Worm (Caenorhabditis elegans) whole organism, late embryonic: ENCODE measurements around the gene ZK742.7.

Experiments
- K02D7.2 ChIP-seq: sonication (generic microtip); optimal IDR thresholded peaks from 2 replicates; lab custom pipeline; 2017; ENCODE audit warnings: mild to moderate bottlenecking, missing genetic modification characterization, missing compliant biosample characterization
- K09A11.1 ChIP-seq: sonication (generic microtip); optimal IDR thresholded peaks from 2 replicates; lab custom pipeline; 2017; ENCODE audit warnings: antibody characterized with exemption, mild to moderate bottlenecking, missing genetic modification characterization, missing compliant biosample characterization; ENCODE audit not compliant: insufficient read depth
- T23F11.4 ChIP-seq: fragments of 200-800 bp; sonication (Bioruptor generic); optimal IDR thresholded peaks from 2 replicates; lab custom pipeline; 2018; ENCODE audit warnings: mild to moderate bottlenecking, missing genetic modification characterization, missing compliant biosample characterization
- ahr-1 ChIP-seq: sonication (generic microtip); optimal IDR thresholded peaks from 2 replicates; lab custom pipeline; 2016; ENCODE audit warnings: missing genetic modification characterization, missing compliant biosample characterization
- ceh-14 ChIP-seq: sonication (generic microtip); optimal IDR thresholded peaks from 2 replicates; lab custom pipeline; 2016; ENCODE audit warnings: missing genotype, missing genetic modification characterization, missing compliant biosample characterization
- ceh-19 ChIP-seq: fragments of 200-800 bp; sonication (Bioruptor generic); optimal IDR thresholded peaks from 2 replicates; lab custom pipeline; 2018; ENCODE audit warnings: mild to moderate bottlenecking, missing genetic modification characterization, missing compliant biosample characterization
- ceh-24 ChIP-seq: sonication (generic microtip); optimal IDR thresholded peaks from 2 replicates; lab custom pipeline; 2016; ENCODE audit warnings: mild to moderate bottlenecking, missing genetic modification characterization, missing compliant biosample characterization
- ceh-30 ChIP-seq: fragments of 150-350 bp; optimal IDR thresholded peaks from 2 replicates; lab custom pipeline; 2014; ENCODE audit warnings: missing biosample characterization, missing genetic modification characterization
- ceh-34 ChIP-seq: sonication (generic microtip); optimal IDR thresholded peaks from 2 replicates; lab custom pipeline; 2016; ENCODE audit warnings: mild to moderate bottlenecking, missing genetic modification characterization, missing compliant biosample characterization
- ceh-45 ChIP-seq: fragments of 200-800 bp; sonication (Bioruptor generic); IDR thresholded peaks from 2 replicates; pipeline ENCODE4 v1.3.6; 2022; ENCODE audit warnings: missing genetic modification reagents, missing genetic modification characterization, missing compliant biosample characterization
- ceh-48 ChIP-seq: sonication (generic microtip); optimal IDR thresholded peaks from 2 replicates; lab custom pipeline; 2016; ENCODE audit warnings: missing genetic modification characterization, inconsistent platforms, missing compliant biosample characterization
- ceh-9 ChIP-seq: sonication (generic microtip); optimal IDR thresholded peaks from 2 replicates; lab custom pipeline; 2016; ENCODE audit warnings: mild to moderate bottlenecking, missing genetic modification characterization, inconsistent platforms, missing compliant biosample characterization
- che-1 ChIP-seq: sonication (generic microtip); optimal IDR thresholded peaks from 2 replicates; lab custom pipeline; 2016; ENCODE audit warnings: mild to moderate bottlenecking, missing genetic modification characterization, missing compliant biosample characterization
- dmd-4 ChIP-seq: sonication (generic microtip); optimal IDR thresholded peaks from 2 replicates; lab custom pipeline; 2016; ENCODE audit warnings: borderline replicate concordance, missing genetic modification characterization, missing compliant biosample characterization
- elt-2 ChIP-seq: sonication (generic microtip); optimal IDR thresholded peaks from 2 replicates; lab custom pipeline; 2016; ENCODE audit warnings: missing genetic modification reagents, missing genetic modification characterization, missing compliant biosample characterization
- elt-4 ChIP-seq: sonication (generic microtip); optimal IDR thresholded peaks from 2 replicates; lab custom pipeline; 2016; ENCODE audit warnings: missing genetic modification characterization, missing compliant biosample characterization
- ets-4 ChIP-seq: sonication (generic microtip); optimal IDR thresholded peaks from 2 replicates; lab custom pipeline; 2016; ENCODE audit warnings: missing genetic modification characterization, missing compliant biosample characterization
- eyg-1 ChIP-seq: sonication (generic microtip); optimal IDR thresholded peaks from 2 replicates; lab custom pipeline; 2016; ENCODE audit warnings: missing genotype, missing genetic modification characterization, missing compliant biosample characterization
- gmeb-2 ChIP-seq: sonication (generic microtip); optimal IDR thresholded peaks from 2 replicates; lab custom pipeline; 2016; ENCODE audit warnings: missing genetic modification characterization, inconsistent platforms, missing compliant biosample characterization
- hlh-13 ChIP-seq: fragments of 200-800 bp; sonication (Bioruptor generic); optimal IDR thresholded peaks from 2 replicates; lab custom pipeline; 2018; ENCODE audit warnings: mild to moderate bottlenecking, missing genetic modification characterization, missing compliant biosample characterization
- hlh-15 ChIP-seq: sonication (generic microtip); optimal IDR thresholded peaks from 2 replicates; lab custom pipeline; 2016; ENCODE audit warnings: missing genetic modification characterization, missing compliant biosample characterization
- hlh-8 ChIP-seq: sonication (generic microtip); optimal IDR thresholded peaks from 2 replicates; lab custom pipeline; 2016; ENCODE audit warnings: missing genotype, missing genetic modification characterization, missing compliant biosample characterization
- lin-11 ChIP-seq: fragments of 200-800 bp; sonication (Bioruptor generic); optimal IDR thresholded peaks from 2 replicates; lab custom pipeline; 2018; ENCODE audit warnings: mild to moderate bottlenecking, missing genetic modification characterization, missing compliant biosample characterization
- madf-2 ChIP-seq: sonication (generic microtip); optimal IDR thresholded peaks from 2 replicates; lab custom pipeline; 2017; ENCODE audit warnings: missing genetic modification characterization, missing compliant biosample characterization
- nhr-232 ChIP-seq: sonication (generic microtip); optimal IDR thresholded peaks from 2 replicates; lab custom pipeline; 2016; ENCODE audit warnings: missing genetic modification characterization, missing compliant biosample characterization
- npax-4 ChIP-seq: sonication (generic microtip); optimal IDR thresholded peaks from 2 replicates; lab custom pipeline; 2016; ENCODE audit warnings: missing genetic modification characterization, missing compliant biosample characterization
- pag-3 ChIP-seq: sonication (generic microtip); optimal IDR thresholded peaks from 2 replicates; lab custom pipeline; 2016; ENCODE audit warnings: missing compliant biosample characterization, missing genetic modification characterization, borderline replicate concordance
- pha-2 ChIP-seq: sonication (generic microtip); optimal IDR thresholded peaks from 2 replicates; lab custom pipeline; 2017; ENCODE audit warnings: mild to moderate bottlenecking, missing genetic modification characterization, missing compliant biosample characterization
- ref-2 ChIP-seq: sonication (generic microtip); optimal IDR thresholded peaks from 2 replicates; lab custom pipeline; 2016; ENCODE audit warnings: missing genetic modification characterization, missing compliant biosample characterization
- sdc-2 ChIP-seq: sonication (generic microtip); optimal IDR thresholded peaks from 2 replicates; lab custom pipeline; 2016; ENCODE audit warnings: missing genotype, missing genetic modification characterization, missing compliant biosample characterization
- sox-4 ChIP-seq: sonication (generic microtip); optimal IDR thresholded peaks from 2 replicates; lab custom pipeline; 2017; ENCODE audit warnings: mild to moderate bottlenecking, missing genetic modification characterization, inconsistent platforms, missing compliant biosample characterization
- tbx-2 ChIP-seq: sonication (generic microtip); optimal IDR thresholded peaks from 2 replicates; lab custom pipeline; 2016; ENCODE audit warnings: missing genetic modification characterization, missing compliant biosample characterization
- tbx-7 ChIP-seq: sonication (generic microtip); optimal IDR thresholded peaks from 2 replicates; lab custom pipeline; 2016; ENCODE audit warnings: missing genotype, missing genetic modification characterization, missing compliant biosample characterization
- unc-3 ChIP-seq, 2 experiments: fragments of 200-800 bp in 1 of 2; sonication (Bioruptor generic) in 1 of 2; sonication (generic microtip) in 1 of 2; conservative IDR thresholded peaks in 1 of 2; optimal IDR thresholded peaks in 1 of 2; 2 replicates each; pipeline versions ENCODE4 v1.3.6 to Lab custom; 2016 to 2022; ENCODE audit warnings: missing compliant biosample characterization in 2 of 2, missing genetic modification characterization in 2 of 2, missing genetic modification reagents in 1 of 2
- unc-42 ChIP-seq: sonication (generic microtip); optimal IDR thresholded peaks from 2 replicates; lab custom pipeline; 2016; ENCODE audit warnings: missing genotype, missing genetic modification characterization, missing compliant biosample characterization
- unc-86 ChIP-seq: sonication (generic microtip); optimal IDR thresholded peaks from 2 replicates; lab custom pipeline; 2016; ENCODE audit warnings: missing genetic modification characterization, missing compliant biosample characterization

The ZK742.7 gene

ce11 chrV:7798079-7798478, at the start of gene ZK742.7:
Gene ZK742.7 (plus strand): TSS chrV:7798379.
- TF ChIP-seq ceh-45 (no peak), nhr-232 (tag; lab: Kevin White, UChicago) (no peak), K02D7.2 (no peak), ceh-34 (no peak), tbx-7 (tag; lab: Kevin White, UChicago) (no peak), T23F11.4 (GFP tag; lab: Kevin White, UChicago) (no peak), ceh-24 (tag; lab: Kevin White, UChicago) (no peak), elt-4 (tag; lab: Kevin White, UChicago) (no peak), elt-2 (tag; lab: Kevin White, UChicago) (no peak), hlh-8 (tag; lab: Kevin White, UChicago) (no peak), K09A11.1 (tag; lab: Kevin White, UChicago) (no peak), hlh-15 (tag; lab: Kevin White, UChicago) (no peak), lin-11 (tag; lab: Kevin White, UChicago) (no peak), hlh-13 (GFP tag; lab: Kevin White, UChicago) (no peak), npax-4 (tag; lab: Kevin White, UChicago) (no peak), madf-2 (tag; lab: Kevin White, UChicago) (no peak)

- TF ChIP-seq sox-4 (tag; lab: Kevin White, UChicago) (no peak), npax-4 (tag; lab: Kevin White, UChicago) (no peak), ceh-48 (tag; lab: Kevin White, UChicago) (no peak), ceh-19 (GFP tag; lab: Kevin White, UChicago) (no peak), ahr-1 (tag; lab: Kevin White, UChicago) (no peak)
Measured at ce11 chrV:7749708-7750107, 48.5 kb upstream of the ZK742.7 start.

ce11 chrV:7754557-7754956, 43.6 kb upstream of the ZK742.7 start, which contains the start of gene T05B11.4:
Gene T05B11.4 (minus strand): TSS chrV:7754657.
- TF ChIP-seq ceh-48 (tag; lab: Kevin White, UChicago) = no peak
- TF ChIP-seq pha-2 = no peak
- TF ChIP-seq pag-3 (tag; lab: Kevin White, UChicago) = no peak
- TF ChIP-seq ceh-14 (tag; lab: Kevin White, UChicago) = no peak
- no peak for TF ChIP-seq ceh-9 (tag; lab: Kevin White, UChicago)
- TF ChIP-seq gmeb-2 = no peak
- no peak for TF ChIP-seq unc-3 (GFP tag; conservative IDR thresholded peaks at IDR 0.05; lab: Robert Waterston, UW)
- no peak for TF ChIP-seq unc-3 (tag; optimal IDR thresholded peaks at IDR 0.05; lab: Kevin White, UChicago)
- no peak for TF ChIP-seq tbx-2
- no peak for TF ChIP-seq eyg-1
- TF ChIP-seq ceh-19 (GFP tag; lab: Kevin White, UChicago) = no peak
- TF ChIP-seq T23F11.4 (GFP tag; lab: Kevin White, UChicago) = no peak
- TF ChIP-seq che-1 (tag; lab: Kevin White, UChicago) = no peak
- TF ChIP-seq unc-42 (tag; lab: Kevin White, UChicago) = no peak
- no peak for TF ChIP-seq ref-2
- no peak for TF ChIP-seq unc-86
- no peak for TF ChIP-seq dmd-4 (tag; lab: Kevin White, UChicago)
- TF ChIP-seq ets-4 (tag; lab: Kevin White, UChicago) = no peak

- no peak for TF ChIP-seq ceh-30
- no peak for TF ChIP-seq sox-4 (tag; lab: Kevin White, UChicago)
- TF ChIP-seq sdc-2 = no peak
- TF ChIP-seq elt-2 (tag; lab: Kevin White, UChicago) = peak; percentile 79
Measured at ce11 chrV:7755991-7756390, 42.2 kb upstream of the ZK742.7 start.
